Fruit fly (Drosophila melanogaster): ENCODE measurements around the gene grn.

- TF ChIP-seq ato (GFP tag; IDR thresholded peaks at IDR 0.05; ENCODE audit: partially characterized antibody) (no peak), ash1 (GFP tag; optimal IDR thresholded peaks at IDR 0.05) (no peak), bigmax (GFP tag; optimal IDR thresholded peaks at IDR 0.05) (no peak)
These were observed 2.3 kb upstream of the grn start for dm6 chr3R:8183502-8183901.

All from whole organism, embryonic.